Fruit fly (Drosophila melanogaster) whole organism, embryonic: ENCODE results near the gene CG8958.

ENCODE experiments used
- ATbp ChIP-seq: fragments of 200-800 bp; sonication (Bioruptor generic); optimal IDR thresholded peaks from 2 replicates; lab custom pipeline; 2017; ENCODE audit warnings: missing biosample characterization, mild to moderate bottlenecking, missing genetic modification characterization, missing genetic modification reagents
- Antp ChIP-seq: fragments of 200-800 bp; sonication (Bioruptor generic); optimal IDR thresholded peaks from 3 replicates; lab custom pipeline; 2016; ENCODE audit warnings: missing biosample characterization, missing genetic modification characterization
- Bteb2 ChIP-seq: fragments of 200-800 bp; sonication (Bioruptor generic); optimal IDR thresholded peaks from 2 replicates; lab custom pipeline; 2016; ENCODE audit warnings: missing biosample characterization, missing genetic modification characterization
- CG10209 ChIP-seq: fragments of 200-800 bp; sonication (Bioruptor generic); optimal IDR thresholded peaks from 3 replicates; lab custom pipeline; 2017; ENCODE audit warnings: missing biosample characterization, mild to moderate bottlenecking, missing genetic modification characterization, missing genetic modification reagents
- CG10366 ChIP-seq: fragments of 200-800 bp; sonication (Bioruptor generic); IDR thresholded peaks from 2 replicates; pipeline ENCODE4 v1.3.6; 2022; ENCODE audit warnings: missing biosample characterization, missing genetic modification characterization
- CG10543 ChIP-seq: fragments of 200-800 bp; sonication (Bioruptor generic); optimal IDR thresholded peaks from 3 replicates; lab custom pipeline; 2017; ENCODE audit warnings: missing biosample characterization, mild to moderate bottlenecking, missing genetic modification characterization, moderate library complexity
- CG13424 ChIP-seq: fragments of 200-800 bp; sonication (Bioruptor generic); optimal IDR thresholded peaks from 2 replicates; lab custom pipeline; 2019; ENCODE audit warnings: missing biosample characterization, mild to moderate bottlenecking, missing genetic modification characterization, moderate library complexity
- CG14667 ChIP-seq: fragments of 200-800 bp; sonication (Bioruptor generic); IDR thresholded peaks from 2 replicates; pipeline ENCODE4 v1.3.6; 2022; ENCODE audit warnings: missing biosample characterization, missing genetic modification characterization
- CG15479 ChIP-seq: fragments of 200-800 bp; sonication (Bioruptor generic); optimal IDR thresholded peaks from 3 replicates; lab custom pipeline; 2019; ENCODE audit warnings: missing biosample characterization, mild to moderate bottlenecking, missing genetic modification characterization, moderate library complexity
- CG17802 ChIP-seq: fragments of 200-800 bp; sonication (Bioruptor generic); optimal IDR thresholded peaks from 2 replicates; lab custom pipeline; 2018; ENCODE audit warnings: missing biosample characterization, mild to moderate bottlenecking, missing genetic modification characterization, moderate library complexity
- CG18262 ChIP-seq: fragments of 200-800 bp; optimal IDR thresholded peaks from 3 replicates; lab custom pipeline; 2019; ENCODE audit warnings: missing biosample characterization, mild to moderate bottlenecking, missing genetic modification characterization, moderate library complexity
- CG30403 ChIP-seq: fragments of 200-800 bp; sonication (Bioruptor generic); optimal IDR thresholded peaks from 3 replicates; lab custom pipeline; 2016; ENCODE audit warnings: missing biosample characterization, missing genetic modification characterization
- CG31365 ChIP-seq: fragments of 200-800 bp; sonication (Bioruptor generic); optimal IDR thresholded peaks from 2 replicates; lab custom pipeline; 2018; ENCODE audit warnings: missing biosample characterization, mild to moderate bottlenecking, missing genetic modification characterization
- CG33557 ChIP-seq: fragments of 200-800 bp; sonication (Bioruptor generic); optimal IDR thresholded peaks from 2 replicates; lab custom pipeline; 2019; ENCODE audit warnings: missing biosample characterization, mild to moderate bottlenecking, missing genetic modification characterization, moderate library complexity
- CG3838 ChIP-seq: fragments of 200-800 bp; sonication (Bioruptor generic); optimal IDR thresholded peaks from 3 replicates; lab custom pipeline; 2016; ENCODE audit warnings: missing biosample characterization, missing genetic modification characterization
- CG4282 ChIP-seq: fragments of 200-800 bp; sonication (Bioruptor generic); optimal IDR thresholded peaks from 2 replicates; lab custom pipeline; 2016; ENCODE audit warnings: missing biosample characterization, missing genetic modification characterization
- CG4854 ChIP-seq: fragments of 200-800 bp; sonication (Bioruptor generic); optimal IDR thresholded peaks from 2 replicates; lab custom pipeline; 2016; ENCODE audit warnings: missing biosample characterization, missing genetic modification characterization, inconsistent platforms
- CG6689 ChIP-seq: fragments of 200-800 bp; sonication (Bioruptor generic); IDR thresholded peaks from 2 replicates; pipeline ENCODE4 v1.3.6; 2022; ENCODE audit warnings: missing biosample characterization, missing genetic modification characterization
- CG6813 ChIP-seq: fragments of 200-800 bp; sonication (Bioruptor generic); optimal IDR thresholded peaks from 2 replicates; lab custom pipeline; 2017; ENCODE audit warnings: missing biosample characterization, missing genetic modification characterization, mild to moderate bottlenecking, moderate library complexity, missing genetic modification reagents
- CG8290 ChIP-seq, 3 experiments: fragments of 200-800 bp; sonication (Bioruptor generic); optimal IDR thresholded peaks; 2 replicates each; lab custom pipeline; 2016 to 2019; ENCODE audit warnings: missing biosample characterization in 3 of 3, missing genetic modification characterization in 3 of 3, mild to moderate bottlenecking in 2 of 3, moderate library complexity in 1 of 3
- E2f1 ChIP-seq: fragments of 200-800 bp; sonication (Bioruptor generic); IDR thresholded peaks from 2 replicates; pipeline ENCODE4 v1.3.6; 2022; ENCODE audit warnings: missing biosample characterization, missing genetic modification characterization
- Ets65A ChIP-seq: fragments of 200-800 bp; sonication (Bioruptor generic); peaks from one replicate; lab custom pipeline; 2016; ENCODE audit warnings: missing biosample characterization, missing genetic modification characterization
- Gug ChIP-seq: fragments of 200-800 bp; sonication (Bioruptor generic); IDR thresholded peaks from 4 replicates; pipeline ENCODE4 v1.3.6; 2022; ENCODE audit warnings: missing biosample characterization, missing genetic modification characterization
- Hr39 ChIP-seq: fragments of >200 bp; optimal IDR thresholded peaks from 2 replicates; lab custom pipeline; 2017
- Hsf ChIP-seq: fragments of 200-800 bp; sonication (Bioruptor generic); optimal IDR thresholded peaks from 3 replicates; lab custom pipeline; 2016; ENCODE audit warnings: missing biosample characterization, missing genetic modification characterization
- Lhr ChIP-seq: fragments of 200-800 bp; sonication (Bioruptor generic); optimal IDR thresholded peaks from 3 replicates; lab custom pipeline; 2017; ENCODE audit warnings: mild to moderate bottlenecking, missing biosample characterization, missing genetic modification reagents, missing genetic modification characterization
- MTF-1 ChIP-seq: fragments of 200-800 bp; sonication (Bioruptor generic); optimal IDR thresholded peaks from 2 replicates; lab custom pipeline; 2018; ENCODE audit warnings: missing biosample characterization, mild to moderate bottlenecking, missing genetic modification characterization, borderline replicate concordance
- Med ChIP-seq: fragments of 200-800 bp; sonication (Bioruptor generic); peaks from one replicate; lab custom pipeline; 2016; ENCODE audit warnings: missing biosample characterization, missing genetic modification characterization, mild to moderate bottlenecking, inconsistent platforms, moderate library complexity
- NC2β ChIP-seq: fragments of 200-800 bp; sonication (Bioruptor generic); optimal IDR thresholded peaks from 2 replicates; lab custom pipeline; 2016; ENCODE audit warnings: missing biosample characterization, missing genetic modification characterization
- NK7.1 ChIP-seq: fragments of 200-800 bp; sonication (Bioruptor generic); optimal IDR thresholded peaks from 3 replicates; lab custom pipeline; 2016; ENCODE audit warnings: missing biosample characterization, missing genetic modification characterization
- Ptx1 ChIP-seq: fragments of 200-800 bp; sonication (Bioruptor generic); IDR thresholded peaks from 2 replicates; pipeline ENCODE4 v1.3.6; 2022; ENCODE audit warnings: missing biosample characterization, missing genetic modification characterization
- Rfx ChIP-seq: fragments of 200-800 bp; sonication (Bioruptor generic); IDR thresholded peaks from 2 replicates; pipeline ENCODE4 v1.3.6; 2022; ENCODE audit warnings: missing biosample characterization, missing genetic modification characterization
- ab ChIP-seq: fragments of 200-800 bp; sonication (Bioruptor generic); optimal IDR thresholded peaks from 2 replicates; lab custom pipeline; 2016; ENCODE audit warnings: missing biosample characterization, missing genetic modification characterization
- amos ChIP-seq: fragments of 200-800 bp; sonication (Bioruptor generic); IDR thresholded peaks from 2 replicates; pipeline ENCODE4 v1.3.6; 2022; ENCODE audit warnings: missing biosample characterization, missing genetic modification characterization; ENCODE audit not compliant: partially characterized antibody
- ase ChIP-seq: fragments of 200-800 bp; sonication (Bioruptor generic); IDR thresholded peaks from 3 replicates; pipeline ENCODE4 v1.3.6; 2022; ENCODE audit warnings: missing biosample characterization, missing genetic modification characterization
- bigmax ChIP-seq: fragments of 200-800 bp; sonication (Bioruptor generic); optimal IDR thresholded peaks from 2 replicates; lab custom pipeline; 2018; ENCODE audit warnings: missing biosample characterization, mild to moderate bottlenecking, missing genetic modification characterization
- cas ChIP-seq: fragments of 200-800 bp; sonication (Bioruptor generic); IDR thresholded peaks from 2 replicates; pipeline ENCODE4 v1.3.6; 2022; ENCODE audit warnings: missing biosample characterization, missing genetic modification characterization
- chn ChIP-seq: fragments of 200-800 bp; sonication (Bioruptor generic); optimal IDR thresholded peaks from 2 replicates; lab custom pipeline; 2016; ENCODE audit warnings: missing biosample characterization, missing genetic modification characterization
- croc ChIP-seq: fragments of 200-800 bp; sonication (Bioruptor generic); conservative IDR thresholded peaks from 3 replicates; pipeline ENCODE4 v1.3.6; 2022; ENCODE audit warnings: missing biosample characterization, missing genetic modification characterization
- fd96Cb ChIP-seq: fragments of 200-800 bp; sonication (Bioruptor generic); optimal IDR thresholded peaks from 2 replicates; lab custom pipeline; 2018; ENCODE audit warnings: missing biosample characterization, mild to moderate bottlenecking, missing genetic modification characterization, moderate library complexity
- gsb-n ChIP-seq: fragments of 200-800 bp; sonication (Bioruptor generic); optimal IDR thresholded peaks from 3 replicates; lab custom pipeline; 2018; ENCODE audit warnings: missing biosample characterization, mild to moderate bottlenecking, missing genetic modification characterization
- hkb ChIP-seq, 2 experiments: fragments of 200-800 bp in 1 of 2; fragments of >200 bp in 1 of 2; sonication (Bioruptor generic) in 1 of 2; IDR thresholded peaks in 1 of 2; optimal IDR thresholded peaks in 1 of 2; 2 replicates each; pipeline versions ENCODE4 v1.3.6 to Lab custom; 2017 to 2022; ENCODE audit warnings: missing biosample characterization in 1 of 2, missing genetic modification characterization in 1 of 2
- lbe ChIP-seq: fragments of 200-800 bp; sonication (Bioruptor generic); optimal IDR thresholded peaks from 2 replicates; lab custom pipeline; 2016; ENCODE audit warnings: missing biosample characterization, mild to moderate bottlenecking, missing genetic modification characterization
- maf-S ChIP-seq: fragments of 200-800 bp; sonication (Bioruptor generic); optimal IDR thresholded peaks from 2 replicates; lab custom pipeline; 2016; ENCODE audit warnings: missing biosample characterization, missing genetic modification characterization
- pfk ChIP-seq: fragments of 200-800 bp; sonication (Bioruptor generic); optimal IDR thresholded peaks from 2 replicates; lab custom pipeline; 2018; ENCODE audit warnings: missing biosample characterization, mild to moderate bottlenecking, missing genetic modification characterization, moderate library complexity
- rib ChIP-seq: fragments of 200-800 bp; sonication (Bioruptor generic); IDR thresholded peaks from 2 replicates; pipeline ENCODE4 v1.3.6; 2022; ENCODE audit warnings: missing biosample characterization, missing genetic modification characterization
- row ChIP-seq: fragments of 200-800 bp; sonication (Bioruptor generic); IDR thresholded peaks from 3 replicates; pipeline ENCODE4 v1.3.6; 2022; ENCODE audit warnings: missing biosample characterization, missing genetic modification characterization
- sens-2 ChIP-seq: fragments of 200-800 bp; sonication (Bioruptor generic); IDR thresholded peaks from 2 replicates; pipeline ENCODE4 v1.3.6; 2022; ENCODE audit warnings: missing biosample characterization, missing genetic modification characterization
- sna ChIP-seq: fragments of 200-800 bp; sonication (Bioruptor generic); IDR thresholded peaks from 2 replicates; pipeline ENCODE4 v1.3.6; 2022; ENCODE audit warnings: missing biosample characterization, missing genetic modification characterization; ENCODE audit not compliant: partially characterized antibody
- trh ChIP-seq: fragments of 200-800 bp; sonication (Bioruptor generic); optimal IDR thresholded peaks from 2 replicates; lab custom pipeline; 2016; ENCODE audit warnings: missing biosample characterization, missing genetic modification characterization
- zfh2 ChIP-seq: fragments of 200-800 bp; sonication (Bioruptor generic); optimal IDR thresholded peaks from 2 replicates; lab custom pipeline; 2016; ENCODE audit warnings: missing biosample characterization, missing genetic modification characterization

CG8958 gene

dm6 chrX:16103482-16103881, 20.4 kb downstream of the CG8958 start (continued):
- TF ChIP-seq ab (GFP tag; lab: Kevin White, UChicago) (no peak), fd96Cb (tag; lab: Kevin White, UChicago) (peak; percentile 29), Rfx (GFP tag; lab: Robert Waterston, UW) (peak; percentile 63), trh (GFP tag; lab: Kevin White, UChicago) (no peak), NC2β (GFP tag; lab: Kevin White, UChicago) (peak; percentile 1), CG4854 (GFP tag; lab: Kevin White, UChicago) (no peak), CG6689 (GFP tag; lab: Robert Waterston, UW) (peak; percentile 58), gsb-n (tag; lab: Kevin White, UChicago) (no peak), CG33557 (GFP tag; lab: Kevin White, UChicago) (no peak), Ptx1 (GFP tag; lab: Robert Waterston, UW) (peak; percentile 77), ATbp (GFP tag; lab: Kevin White, UChicago) (no peak), chn (GFP tag; lab: Kevin White, UChicago) (peak; percentile 0), CG14667 (GFP tag; lab: Robert Waterston, UW) (peak; percentile 47; the same call in 1 of the 2 replicates), lbe (no peak), ase (GFP tag; lab: Robert Waterston, UW) (peak; percentile 16; the same call in 1 of the 3 replicates), Lhr (GFP tag; lab: Kevin White, UChicago) (no peak), Hr39 (lab: Kevin White, UChicago) (no peak), CG10543 (no peak), Hsf (peak; percentile 19), zfh2 (GFP tag; lab: Kevin White, UChicago) (no peak), croc (peak; percentile 34; the same call in 2 of the 3 replicates), CG10366 (GFP tag; lab: Robert Waterston, UW) (peak; percentile 45), CG17802 (tag; lab: Kevin White, UChicago) (no peak), CG13424 (no peak), sens-2 (GFP tag; lab: Robert Waterston, UW) (no peak), NK7.1 (no peak), bigmax (no peak), rib (GFP tag; lab: Robert Waterston, UW) (no peak), CG4282 (no peak), CG10209 (GFP tag; lab: Kevin White, UChicago) (no peak), Ets65A (GFP tag; lab: Kevin White, UChicago) (peak; percentile 78), E2f1 (0 out of 2 replicates have a peak, but pooled peaks have one; percentile 30), hkb (optimal IDR thresholded peaks at IDR 0.05; lab: Kevin White, UChicago) (no peak), hkb (GFP tag; IDR thresholded peaks at IDR 0.05; lab: Robert Waterston, UW) (peak; percentile 57), Gug (GFP tag; lab: Robert Waterston, UW) (peak; percentile 25; the same call in 1 of the 4 replicates), Bteb2 (peak; percentile 10), CG18262 (tag; lab: Kevin White, UChicago) (no peak), CG8290 (GFP tag; optimal IDR thresholded peaks at IDR 0.05; lab: Kevin White, UChicago) (peak; percentile 14), CG8290 (tag; optimal IDR thresholded peaks at IDR 0.05; lab: Kevin White, UChicago) (no peak), Med (GFP tag; lab: Kevin White, UChicago) (peak; percentile 89), pfk (GFP tag; lab: Kevin White, UChicago) (no peak), CG31365 (tag; lab: Kevin White, UChicago) (no peak), CG3838 (no peak), CG6813 (no peak), MTF-1 (GFP tag; lab: Kevin White, UChicago) (no peak), maf-S (no peak), CG15479 (GFP tag; lab: Kevin White, UChicago) (no peak), row (GFP tag; lab: Robert Waterston, UW) (peak; percentile 66), Antp (GFP tag; lab: Kevin White, UChicago) (peak; percentile 24), amos (GFP tag; lab: Robert Waterston, UW) (no peak), CG30403 (GFP tag; lab: Kevin White, UChicago) (peak; percentile 52), sna (GFP tag; lab: Robert Waterston, UW) (no peak), cas (GFP tag; lab: Robert Waterston, UW) (no peak)
